Worm (Caenorhabditis elegans): ENCODE results near the gene T07H3.8.

- TF ChIP-seq unc-120 (tag; optimal IDR thresholded peaks at IDR 0.05; ENCODE audit: poor library complexity, severe bottlenecking) (no peak), ces-1 (GFP tag; optimal IDR thresholded peaks at IDR 0.05) (no peak), lin-13 (tag; optimal IDR thresholded peaks at IDR 0.05) (no peak), nhr-12 (tag; optimal IDR thresholded peaks at IDR 0.05) (no peak), blmp-1 (tag; optimal IDR thresholded peaks at IDR 0.05) (no peak), nhr-76 (tag; optimal IDR thresholded peaks at IDR 0.05) (no peak), snpc-4 (tag; optimal IDR thresholded peaks at IDR 0.05) (no peak), unc-62 (GFP tag; optimal IDR thresholded peaks at IDR 0.05) (no peak), nhr-28 (tag; optimal IDR thresholded peaks at IDR 0.05) (no peak), ztf-11 (tag; optimal IDR thresholded peaks at IDR 0.05) (no peak), nhr-237 (tag; optimal IDR thresholded peaks at IDR 0.05) (no peak), pha-4 (tag; optimal IDR thresholded peaks at IDR 0.05) (no peak), elt-3 (tag; optimal IDR thresholded peaks at IDR 0.05) (no peak)
Observed at ce11 chrII:1621795-1622194, 35.4 kb downstream of the T07H3.8 start.
